Fruit fly (Drosophila melanogaster): Measurements from ENCODE around the gene Trs33.
A peak's percentile ranks its signal among the peaks of the same experiment; 100 is the strongest.

The Trs33 gene

dm6 chr3R:15366839-15367238 is 16.0 kb upstream of the Trs33 start (continued):
- TF ChIP-seq CG30020 (tag; optimal IDR thresholded peaks at IDR 0.05), result no peak
- TF ChIP-seq CG14710 (tag; optimal IDR thresholded peaks at IDR 0.05), result peak; percentile 23
- no peak for TF ChIP-seq CG8478 (optimal IDR thresholded peaks at IDR 0.05)
- TF ChIP-seq ind (GFP tag; optimal IDR thresholded peaks at IDR 0.05), result no peak
- peak; percentile 39 for TF ChIP-seq Rfx (GFP tag; IDR thresholded peaks at IDR 0.05)
- peak; percentile 59 for TF ChIP-seq tgo (GFP tag; IDR thresholded peaks at IDR 0.05)
- peak; percentile 31 for TF ChIP-seq nmo (GFP tag; optimal IDR thresholded peaks at IDR 0.05)
- peak; percentile 4 for TF ChIP-seq CG18476 (GFP tag; optimal IDR thresholded peaks at IDR 0.05)
- peak; percentile 17 for TF ChIP-seq CG1603 (tag; optimal IDR thresholded peaks at IDR 0.05)
- TF ChIP-seq corto (GFP tag; optimal IDR thresholded peaks at IDR 0.05), result no peak
- TF ChIP-seq Ptx1 (GFP tag; IDR thresholded peaks at IDR 0.05), result peak; percentile 39; the same call in 1 of the 2 replicates
- no peak for TF ChIP-seq Dfd (GFP tag; optimal IDR thresholded peaks at IDR 0.05)
- no peak for TF ChIP-seq CG14860 (GFP tag; IDR thresholded peaks at IDR 0.05; ENCODE audit: partially characterized antibody)
- no peak for TF ChIP-seq pzg (GFP tag; optimal IDR thresholded peaks at IDR 0.05)
- peak; percentile 61; the same call in 2 of the 3 replicates for TF ChIP-seq CG11695 (GFP tag; IDR thresholded peaks at IDR 0.05)
- no peak for TF ChIP-seq prd (optimal IDR thresholded peaks at IDR 0.05)
- peak; percentile 40; the same call in 2 of the 3 replicates for TF ChIP-seq prd (GFP tag; IDR thresholded peaks at IDR 0.05)
- no peak for TF ChIP-seq CG3281 (GFP tag; optimal IDR thresholded peaks at IDR 0.05)
- no peak for TF ChIP-seq cad (GFP tag; optimal IDR thresholded peaks at IDR 0.05)
- no peak for TF ChIP-seq sd (tag; optimal IDR thresholded peaks at IDR 0.05)
- peak; percentile 62 for TF ChIP-seq CG10366 (GFP tag; IDR thresholded peaks at IDR 0.05)
- TF ChIP-seq sens (GFP tag), result peak; percentile 75
- peak; percentile 74 for TF ChIP-seq row (GFP tag; IDR thresholded peaks at IDR 0.05)
- TF ChIP-seq CG8281 (tag; optimal IDR thresholded peaks at IDR 0.05), result no peak
- TF ChIP-seq CG10959 (GFP tag; IDR thresholded peaks at IDR 0.05), result no peak
- peak; percentile 44 for TF ChIP-seq CG10979 (tag; optimal IDR thresholded peaks at IDR 0.05)
- TF ChIP-seq CG8924 (tag; optimal IDR thresholded peaks at IDR 0.05), result peak; percentile 9
- TF ChIP-seq cato (GFP tag; optimal IDR thresholded peaks at IDR 0.05; ENCODE audit: borderline replicate concordance), result no peak
- peak; percentile 41; the same call in 1 of the 2 replicates for TF ChIP-seq ranshi (GFP tag; IDR thresholded peaks at IDR 0.05)
- no peak for TF ChIP-seq grn (GFP tag; optimal IDR thresholded peaks at IDR 0.05)
- TF ChIP-seq sisA (GFP tag; IDR thresholded peaks at IDR 0.05), result no peak; the same call in 1 of the 2 replicates
- TF ChIP-seq Aef1 (GFP tag; IDR thresholded peaks at IDR 0.05), result no peak
- TF ChIP-seq fd3F (GFP tag; optimal IDR thresholded peaks at IDR 0.05), result peak; percentile 8
- peak in 1 of 2 experiments; percentile 23 for TF ChIP-seq dpn (GFP tag; optimal IDR thresholded peaks at IDR 0.05)
- TF ChIP-seq emc (GFP tag; optimal IDR thresholded peaks at IDR 0.05), result no peak
- TF ChIP-seq CG18262 (tag; optimal IDR thresholded peaks at IDR 0.05), result peak; percentile 47
- TF ChIP-seq CG17829 (tag; optimal IDR thresholded peaks at IDR 0.05), result peak; percentile 40
- 0 out of 3 replicates have a peak, but pooled peaks have one; percentile 51 for TF ChIP-seq so (GFP tag; IDR thresholded peaks at IDR 0.05)
- TF ChIP-seq Sin3A (optimal IDR thresholded peaks at IDR 0.05), result no peak
- peak; percentile 42; the same call in 1 of the 2 replicates for TF ChIP-seq CG32772 (GFP tag; IDR thresholded peaks at IDR 0.05)
- no peak for TF ChIP-seq hth (optimal IDR thresholded peaks at IDR 0.05)
- TF ChIP-seq kah (GFP tag; optimal IDR thresholded peaks at IDR 0.05), result no peak
- peak; percentile 37; the same call in 1 of the 2 replicates for TF ChIP-seq CG32532 (GFP tag; IDR thresholded peaks at IDR 0.05)
- no peak for TF ChIP-seq D (optimal IDR thresholded peaks at IDR 0.05)
- no peak for TF ChIP-seq D (GFP tag; optimal IDR thresholded peaks at IDR 0.05)
- no peak for TF ChIP-seq Tbp (GFP tag; optimal IDR thresholded peaks at IDR 0.05)
- no peak for TF ChIP-seq maf-S (GFP tag; optimal IDR thresholded peaks at IDR 0.05)
- TF ChIP-seq slou (GFP tag; optimal IDR thresholded peaks at IDR 0.05), result no peak
- TF ChIP-seq CG43689 (GFP tag; IDR thresholded peaks at IDR 0.05), result no peak
- TF ChIP-seq ttk (GFP tag; IDR thresholded peaks at IDR 0.05), result peak; percentile 18; the same call in 1 of the 2 replicates
- no peak for TF ChIP-seq pnt (GFP tag; optimal IDR thresholded peaks at IDR 0.05)
- no peak for TF ChIP-seq CG6175 (GFP tag; IDR thresholded peaks at IDR 0.05)
- no peak for TF ChIP-seq repo (GFP tag; optimal IDR thresholded peaks at IDR 0.05)

Data from whole organism, embryonic.